Worm (Caenorhabditis elegans) whole organism, dauer: ENCODE measurements around the gene acc-2.

Experiments used
- unc-62 ChIP-seq: sonication (generic microtip); optimal IDR thresholded peaks from 2 replicates; lab custom pipeline; 2017; ENCODE audit warnings: missing biosample characterization, missing genetic modification reagents, missing genetic modification characterization

Gene acc-2

ce11 chrIV:9010257-9010656 lies 6.3 kb upstream of the acc-2 start, which contains the start of gene C53D6.11:
Gene C53D6.11, plus strand, starts transcription at chrIV:9010584.
- TF ChIP-seq unc-62 (GFP tag; lab: Kevin White, UChicago), result no peak

- no peak for TF ChIP-seq unc-62 (GFP tag; lab: Kevin White, UChicago)
These were observed 4.3 kb downstream of the acc-2 start, which contains the start of gene C53D6.4 for ce11 chrIV:9020840-9021239. Gene C53D6.4, minus strand, starts transcription at chrIV:9020940.

- TF ChIP-seq unc-62 (GFP tag; lab: Kevin White, UChicago), result no peak
These were observed 4.7 kb downstream of the acc-2 start for ce11 chrIV:9021245-9021779.

- no peak for TF ChIP-seq unc-62 (GFP tag; lab: Kevin White, UChicago)
These were observed 16.0 kb downstream of the acc-2 start, which contains the start of gene C53D6.6 for ce11 chrIV:9032550-9032949. Gene C53D6.6, minus strand, starts transcription at chrIV:9032667.

- TF ChIP-seq unc-62 (GFP tag; lab: Kevin White, UChicago), result no peak
These were observed 17.8 kb downstream of the acc-2 start, which contains the start of gene C53D6.10 for ce11 chrIV:9034340-9034739. Gene C53D6.10, minus strand, starts transcription at chrIV:9034440.

- no peak for TF ChIP-seq unc-62 (GFP tag; lab: Kevin White, UChicago)
These were observed 20.5 kb downstream of the acc-2 start, which contains the start of gene C53D6.7 for ce11 chrIV:9037063-9037462. Gene C53D6.7, minus strand, starts transcription at chrIV:9037163.

- no peak for TF ChIP-seq unc-62 (GFP tag; lab: Kevin White, UChicago)
These were observed 23.8 kb downstream of the acc-2 start, which contains the start of gene Y73F4A.3 for ce11 chrIV:9040393-9040792. Gene Y73F4A.3, minus strand, starts transcription at chrIV:9040493.

- no peak for TF ChIP-seq unc-62 (GFP tag; lab: Kevin White, UChicago)
These were observed 26.6 kb downstream of the acc-2 start, which contains the start of gene Y73F4A.2 for ce11 chrIV:9043224-9043623. Gene Y73F4A.2, minus strand, starts transcription at chrIV:9043347.

ce11 chrIV:9045252-9045651 lies 28.7 kb downstream of the acc-2 start, which contains the start of gene Y73F4A.1:
Gene Y73F4A.1, minus strand, starts transcription at chrIV:9045352.
- TF ChIP-seq unc-62 (GFP tag; lab: Kevin White, UChicago), result no peak

ce11 chrIV:9051036-9051435 lies 34.5 kb downstream of the acc-2 start:
- TF ChIP-seq unc-62 (GFP tag; lab: Kevin White, UChicago), result no peak

- TF ChIP-seq unc-62 (GFP tag; lab: Kevin White, UChicago), result no peak
These were observed 35.1 kb downstream of the acc-2 start for ce11 chrIV:9051510-9052175.

- TF ChIP-seq unc-62 (GFP tag; lab: Kevin White, UChicago), result no peak
These were observed 36.8 kb downstream of the acc-2 start for ce11 chrIV:9053403-9053802.

ce11 chrIV:9063518-9063917 lies 46.9 kb downstream of the acc-2 start:
- TF ChIP-seq unc-62 (GFP tag; lab: Kevin White, UChicago), result no peak
